Worm (Caenorhabditis elegans): Measurements from ENCODE around the gene frpr-9.

DNA sequence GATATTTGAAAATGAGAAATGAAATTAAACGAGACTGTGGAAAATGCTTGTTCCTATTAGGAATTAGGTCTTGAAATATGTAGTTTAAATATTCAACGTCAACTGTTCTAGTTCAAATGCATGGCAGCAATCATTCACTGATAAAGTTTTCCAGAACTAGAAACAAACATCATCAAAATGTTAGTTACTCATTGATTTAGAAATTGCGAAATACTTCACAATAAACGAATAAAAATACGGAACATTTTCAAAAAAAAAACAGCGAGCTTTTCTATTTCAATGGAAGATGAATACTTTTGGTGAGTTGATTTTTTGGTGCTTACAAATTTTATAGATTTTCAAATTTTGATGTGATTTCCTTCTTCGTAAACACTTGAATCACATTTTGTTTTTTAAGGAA, 50.6 kb downstream of the frpr-9 start, which contains the start of gene C45B11.2:
- TF ChIP-seq nhr-28 (tag; optimal IDR thresholded peaks at IDR 0.05) (no peak), efl-1 (optimal IDR thresholded peaks at IDR 0.05) (no peak), efl-1 (GFP tag; optimal IDR thresholded peaks at IDR 0.05 in 1 of 2) (no peak)

Data from whole organism, L1 larva.